Fruit fly (Drosophila melanogaster) whole organism, embryonic: ENCODE results near the gene Vps52.

Source experiments
- Antp ChIP-seq: fragments of 200-800 bp; sonication (Bioruptor generic); optimal IDR thresholded peaks from 3 replicates; lab custom pipeline; 2016; ENCODE audit warnings: missing biosample characterization, missing genetic modification characterization
- Awh ChIP-seq: fragments of 200-800 bp; sonication (Bioruptor generic); IDR thresholded peaks from 2 replicates; pipeline ENCODE4, ENCODE4 v1.3.6; 2022; ENCODE audit warnings: missing biosample characterization, missing genetic modification characterization
- Blimp-1 ChIP-seq: fragments of 200-800 bp; sonication (Bioruptor generic); optimal IDR thresholded peaks from 3 replicates; lab custom pipeline; 2018; ENCODE audit warnings: missing biosample characterization, missing genetic modification characterization, mild to moderate bottlenecking, moderate library complexity, missing genetic modification reagents
- BtbVII ChIP-seq: fragments of 200-800 bp; sonication (Bioruptor generic); optimal IDR thresholded peaks from 3 replicates; lab custom pipeline; 2017; ENCODE audit warnings: missing biosample characterization, mild to moderate bottlenecking, missing genetic modification characterization
- CG17361 ChIP-seq: fragments of 200-800 bp; sonication (Bioruptor generic); IDR thresholded peaks from 3 replicates; pipeline ENCODE4 v1.3.6; 2022; ENCODE audit warnings: missing biosample characterization, missing genetic modification characterization
- CG34224 ChIP-seq: fragments of 200-800 bp; sonication (Bioruptor generic); IDR thresholded peaks from 3 replicates; pipeline ENCODE4 v1.3.6; 2022; ENCODE audit warnings: missing biosample characterization, missing genetic modification characterization; ENCODE audit not compliant: partially characterized antibody
- CG34422 ChIP-seq: fragments of 200-800 bp; sonication (Bioruptor generic); IDR thresholded peaks from 3 replicates; pipeline ENCODE4 v1.3.6; 2022; ENCODE audit warnings: missing biosample characterization, missing genetic modification characterization
- CG4424 ChIP-seq: fragments of 200-800 bp; sonication (Bioruptor generic); optimal IDR thresholded peaks from 3 replicates; lab custom pipeline; 2016; ENCODE audit warnings: missing biosample characterization, missing genetic modification characterization
- CG6791 ChIP-seq: fragments of 200-800 bp; sonication (Bioruptor generic); IDR thresholded peaks from 3 replicates; pipeline ENCODE4 v1.3.6; 2022; ENCODE audit warnings: missing biosample characterization, missing genetic modification characterization; ENCODE audit not compliant: partially characterized antibody
- CG7271 ChIP-seq: fragments of 200-800 bp; sonication (Bioruptor generic); optimal IDR thresholded peaks from 2 replicates; lab custom pipeline; 2018; ENCODE audit warnings: missing biosample characterization, mild to moderate bottlenecking, missing genetic modification characterization, moderate library complexity
- CG9215 ChIP-seq: fragments of 200-800 bp; sonication (Bioruptor generic); IDR thresholded peaks from 2 replicates; pipeline ENCODE4 v1.3.6; 2022; ENCODE audit warnings: missing biosample characterization, missing genetic modification characterization
- Chrac-16 ChIP-seq: fragments of 200-800 bp; sonication (Bioruptor generic); optimal IDR thresholded peaks from 3 replicates; lab custom pipeline; 2016; ENCODE audit warnings: missing biosample characterization, missing genetic modification characterization
- CkIIα-i1 ChIP-seq: fragments of 200-800 bp; sonication (Bioruptor generic); IDR thresholded peaks from 2 replicates; pipeline ENCODE4 v1.3.6; 2022; ENCODE audit warnings: missing biosample characterization, missing genetic modification characterization
- Deaf1 ChIP-seq: fragments of 200-800 bp; optimal IDR thresholded peaks from 3 replicates; lab custom pipeline; 2019; ENCODE audit warnings: missing biosample characterization, mild to moderate bottlenecking, missing genetic modification characterization, moderate library complexity
- Elba2 ChIP-seq: fragments of 200-800 bp; sonication (Bioruptor generic); optimal IDR thresholded peaks from 3 replicates; lab custom pipeline; 2016; ENCODE audit warnings: missing biosample characterization, missing genetic modification characterization
- Ets65A ChIP-seq: fragments of 200-800 bp; sonication (Bioruptor generic); peaks from one replicate; lab custom pipeline; 2016; ENCODE audit warnings: missing biosample characterization, missing genetic modification characterization
- Hey ChIP-seq: fragments of 200-800 bp; sonication (Bioruptor generic); optimal IDR thresholded peaks from 3 replicates; lab custom pipeline; 2018; ENCODE audit warnings: missing biosample characterization, mild to moderate bottlenecking, missing genetic modification characterization
- Oaz ChIP-seq: fragments of 200-800 bp; sonication (Bioruptor generic); IDR thresholded peaks from 2 replicates; pipeline ENCODE4 v1.3.6; 2022; ENCODE audit warnings: missing biosample characterization, missing genetic modification characterization
- Optix ChIP-seq: fragments of 200-800 bp; sonication (Bioruptor generic); IDR thresholded peaks from 3 replicates; pipeline ENCODE4 v1.3.6; 2022; ENCODE audit warnings: missing biosample characterization, missing genetic modification characterization
- Ravus ChIP-seq: fragments of 200-800 bp; sonication (Bioruptor generic); IDR thresholded peaks from 2 replicates; pipeline ENCODE4 v1.3.6; 2022; ENCODE audit warnings: missing biosample characterization, missing genetic modification characterization
- Sox102F ChIP-seq: fragments of 200-800 bp; sonication (Bioruptor generic); optimal IDR thresholded peaks from 2 replicates; lab custom pipeline; 2018; ENCODE audit warnings: missing biosample characterization, mild to moderate bottlenecking, missing genetic modification characterization, moderate library complexity
- Tbp ChIP-seq: fragments of >200 bp; optimal IDR thresholded peaks from 2 replicates; lab custom pipeline; 2018; ENCODE audit warnings: missing biosample characterization, missing genetic modification characterization
- Xrp1 ChIP-seq: fragments of 200-800 bp; sonication (Bioruptor generic); IDR thresholded peaks from 2 replicates; pipeline ENCODE4 v1.3.6; 2022; ENCODE audit warnings: missing biosample characterization, missing genetic modification characterization
- ara ChIP-seq: fragments of 200-800 bp; sonication (Bioruptor generic); IDR thresholded peaks from 2 replicates; pipeline ENCODE4 v1.3.6; 2022; ENCODE audit warnings: missing biosample characterization, missing genetic modification characterization
- bab2 ChIP-seq: fragments of 200-800 bp; sonication (Bioruptor generic); optimal IDR thresholded peaks from 2 replicates; lab custom pipeline; 2016; ENCODE audit warnings: missing biosample characterization, missing genetic modification characterization
- bsh ChIP-seq, 2 experiments: fragments of 200-800 bp; sonication (Bioruptor generic); optimal IDR thresholded peaks; 2 replicates each; lab custom pipeline; 2017 to 2018; ENCODE audit warnings: mild to moderate bottlenecking in 2 of 2, missing biosample characterization in 2 of 2, missing genetic modification characterization in 2 of 2, moderate library complexity in 1 of 2
- chinmo ChIP-seq: fragments of 200-800 bp; sonication (Bioruptor generic); IDR thresholded peaks from 4 replicates; pipeline ENCODE4 v1.3.6; 2022; ENCODE audit warnings: missing biosample characterization, missing genetic modification characterization; ENCODE audit not compliant: partially characterized antibody
- corto ChIP-seq: fragments of 200-800 bp; sonication (Bioruptor generic); optimal IDR thresholded peaks from 2 replicates; lab custom pipeline; 2016; ENCODE audit warnings: missing biosample characterization, mild to moderate bottlenecking, missing genetic modification characterization, moderate library complexity
- dmrt11E ChIP-seq: fragments of 200-800 bp; sonication (Bioruptor generic); optimal IDR thresholded peaks from 3 replicates; lab custom pipeline; 2018; ENCODE audit warnings: missing biosample characterization, mild to moderate bottlenecking, missing genetic modification characterization, moderate library complexity
- fd64A ChIP-seq: fragments of 200-800 bp; sonication (Bioruptor generic); optimal IDR thresholded peaks from 3 replicates; lab custom pipeline; 2018; ENCODE audit warnings: missing biosample characterization, mild to moderate bottlenecking, missing genetic modification characterization
- grau ChIP-seq: fragments of 200-800 bp; optimal IDR thresholded peaks from 3 replicates; lab custom pipeline; 2019; ENCODE audit warnings: missing biosample characterization, mild to moderate bottlenecking, missing genetic modification characterization, moderate library complexity
- klu ChIP-seq: fragments of 200-800 bp; sonication (Bioruptor generic); IDR thresholded peaks from 2 replicates; pipeline ENCODE4 v1.3.6; 2022; ENCODE audit warnings: missing biosample characterization, missing genetic modification characterization
- lbe ChIP-seq: fragments of 200-800 bp; sonication (Bioruptor generic); optimal IDR thresholded peaks from 2 replicates; lab custom pipeline; 2016; ENCODE audit warnings: missing biosample characterization, mild to moderate bottlenecking, missing genetic modification characterization
- lmd ChIP-seq: fragments of 200-800 bp; sonication (Bioruptor generic); IDR thresholded peaks from 2 replicates; pipeline ENCODE4 v1.3.6; 2022; ENCODE audit warnings: missing biosample characterization, missing genetic modification characterization
- nerfin-1 ChIP-seq: fragments of 200-800 bp; sonication (Bioruptor generic); optimal IDR thresholded peaks from 3 replicates; lab custom pipeline; 2019; ENCODE audit warnings: missing biosample characterization, mild to moderate bottlenecking, missing genetic modification characterization, moderate library complexity
- nmo ChIP-seq: fragments of 200-800 bp; sonication (Bioruptor generic); optimal IDR thresholded peaks from 2 replicates; lab custom pipeline; 2018; ENCODE audit warnings: missing biosample characterization, mild to moderate bottlenecking, missing genetic modification characterization, moderate library complexity
- nom ChIP-seq: fragments of 200-800 bp; sonication (Bioruptor generic); optimal IDR thresholded peaks from 2 replicates; lab custom pipeline; 2017; ENCODE audit warnings: missing biosample characterization, missing genetic modification characterization, mild to moderate bottlenecking, moderate library complexity, missing genetic modification reagents
- pb ChIP-seq: fragments of 200-800 bp; sonication (Bioruptor generic); optimal IDR thresholded peaks from 3 replicates; lab custom pipeline; 2016; ENCODE audit warnings: missing biosample characterization, missing genetic modification characterization
- prd ChIP-seq, 3 experiments: fragments of >200 bp in 2 of 3; fragments of 200-800 bp in 1 of 3; sonication (Bioruptor generic) in 1 of 3; optimal IDR thresholded peaks in 2 of 3; IDR thresholded peaks in 1 of 3; 2 replicates in 2 of 3; 3 replicates in 1 of 3; pipeline versions ENCODE4 v1.3.6 to Lab custom; 2017 to 2022; ENCODE audit warnings: missing biosample characterization in 1 of 3, missing genetic modification characterization in 1 of 3
- repo ChIP-seq: fragments of 200-800 bp; sonication (Bioruptor generic); optimal IDR thresholded peaks from 2 replicates; lab custom pipeline; 2016; ENCODE audit warnings: missing biosample characterization, missing genetic modification characterization
- run ChIP-seq: fragments of 200-800 bp; sonication (Bioruptor generic); optimal IDR thresholded peaks from 3 replicates; lab custom pipeline; 2018; ENCODE audit warnings: missing biosample characterization, mild to moderate bottlenecking, missing genetic modification characterization
- sd ChIP-seq: fragments of 200-800 bp; sonication (Bioruptor generic); optimal IDR thresholded peaks from 3 replicates; lab custom pipeline; 2018; ENCODE audit warnings: missing biosample characterization, mild to moderate bottlenecking, missing genetic modification characterization, moderate library complexity
- sim ChIP-seq: fragments of 200-800 bp; sonication (Bioruptor generic); IDR thresholded peaks from 2 replicates; pipeline ENCODE4 v1.3.6; 2022; ENCODE audit warnings: missing biosample characterization, missing genetic modification characterization
- ssp ChIP-seq: fragments of 200-800 bp; sonication (Bioruptor generic); IDR thresholded peaks from 2 replicates; pipeline ENCODE4 v1.3.6; 2022; ENCODE audit warnings: missing biosample characterization, missing genetic modification characterization
- stc ChIP-seq: fragments of 200-800 bp; sonication (Bioruptor generic); IDR thresholded peaks from 2 replicates; pipeline ENCODE4 v1.3.6; 2022; ENCODE audit warnings: missing biosample characterization, missing genetic modification characterization
- stwl ChIP-seq: fragments of 200-800 bp; sonication (Bioruptor generic); optimal IDR thresholded peaks from 3 replicates; lab custom pipeline; 2018; ENCODE audit warnings: missing biosample characterization, mild to moderate bottlenecking, missing genetic modification characterization, moderate library complexity
- wor ChIP-seq: fragments of 200-800 bp; sonication (Bioruptor generic); IDR thresholded peaks from 2 replicates; pipeline ENCODE4 v1.3.6; 2022; ENCODE audit warnings: missing biosample characterization, missing genetic modification characterization
- zfh1 ChIP-seq: fragments of 200-800 bp; sonication (Bioruptor generic); IDR thresholded peaks from 3 replicates; pipeline ENCODE4 v1.3.6; 2022; ENCODE audit warnings: missing biosample characterization, missing genetic modification characterization

The Vps52 gene

dm6 chr2L:5494808-5495356 is 28.8 kb downstream of the Vps52 start (continued):
- TF ChIP-seq Ravus (GFP tag; lab: Robert Waterston, UW) (no peak), Hey (no peak), nerfin-1 (tag; lab: Kevin White, UChicago) (no peak), sim (GFP tag; lab: Robert Waterston, UW) (no peak), CG17361 (GFP tag; lab: Robert Waterston, UW) (0 out of 3 replicates have a peak, but pooled peaks have one; percentile 19), bab2 (no peak), Tbp (GFP tag; lab: Kevin White, UChicago) (no peak), run (no peak), Antp (GFP tag; lab: Kevin White, UChicago) (no peak), Sox102F (GFP tag; lab: Kevin White, UChicago) (peak; percentile 28), CG7271 (tag; lab: Kevin White, UChicago) (no peak), sd (tag; lab: Kevin White, UChicago) (no peak), Oaz (GFP tag; lab: Robert Waterston, UW) (no peak), CG4424 (GFP tag; lab: Kevin White, UChicago) (peak; percentile 14), Elba2 (GFP tag; lab: Kevin White, UChicago) (no peak), grau (no peak), lbe (GFP tag; lab: Kevin White, UChicago) (no peak), stwl (tag; lab: Kevin White, UChicago) (no peak), BtbVII (GFP tag; lab: Kevin White, UChicago) (no peak), prd (optimal IDR thresholded peaks at IDR 0.05; lab: Kevin White, UChicago) (no peak), prd (GFP tag; IDR thresholded peaks at IDR 0.05; lab: Robert Waterston, UW) (peak; percentile 21; the same call in 1 of the 3 replicates), pb (GFP tag; lab: Kevin White, UChicago) (no peak), zfh1 (GFP tag; lab: Robert Waterston, UW) (0 out of 3 replicates have a peak, but pooled peaks have one; percentile 6), CG6791 (GFP tag; lab: Robert Waterston, UW) (no peak), nmo (GFP tag; lab: Kevin White, UChicago) (peak; percentile 10)

DNA sequence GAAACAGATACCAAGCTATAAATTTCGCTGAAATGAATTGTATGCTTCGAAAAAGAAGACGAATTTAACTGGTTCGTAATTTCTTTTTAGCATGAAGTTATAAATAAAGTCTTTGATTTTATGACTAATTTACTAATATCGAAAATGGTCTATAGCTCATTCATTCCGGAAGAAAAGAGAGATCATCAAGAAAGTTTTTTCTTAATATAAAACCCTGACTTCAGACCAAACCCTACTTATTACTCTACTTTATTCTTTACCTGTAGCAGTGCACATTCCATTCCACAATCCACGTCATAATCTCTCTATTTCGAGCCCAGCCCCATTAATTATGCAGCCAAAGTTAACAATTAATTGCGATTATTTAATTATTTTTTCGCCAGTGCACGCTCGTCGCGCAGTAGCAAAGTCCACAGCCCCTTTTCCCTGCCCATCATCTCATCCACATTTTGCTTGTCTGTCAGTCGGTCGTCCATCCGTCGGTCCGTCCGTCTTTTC is 29.7 kb downstream of the Vps52 start:
- TF ChIP-seq bsh (GFP tag; optimal IDR thresholded peaks at IDR 0.05; lab: Kevin White, UChicago) (peak in 1 of 2 experiments; percentile 43), ssp (no peak), repo (GFP tag; lab: Kevin White, UChicago) (no peak), Awh (GFP tag; lab: Robert Waterston, UW) (no peak), Ets65A (GFP tag; lab: Kevin White, UChicago) (peak; percentile 70), chinmo (GFP tag; lab: Robert Waterston, UW) (no peak), CG34224 (GFP tag; lab: Robert Waterston, UW) (no peak), nom (peak; percentile 72)

DNA sequence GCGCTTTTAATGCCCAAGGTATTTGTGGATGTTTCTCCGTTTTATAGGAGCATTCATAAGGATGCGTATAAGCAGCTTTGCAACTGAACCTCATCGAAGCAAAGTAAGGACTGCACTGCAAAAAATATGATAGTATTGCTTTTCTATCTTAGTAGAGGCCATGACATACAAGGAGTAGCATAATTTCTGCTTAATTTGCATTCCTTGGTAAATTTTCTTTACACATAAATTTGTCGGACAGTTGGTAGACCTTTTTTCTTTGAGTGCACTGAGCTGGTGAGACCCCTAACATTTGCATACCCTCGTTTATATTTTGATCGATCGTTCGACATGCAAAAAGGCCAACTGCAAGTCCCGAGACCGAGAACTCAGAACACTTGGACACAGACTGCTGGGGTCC is 30.8 kb downstream of the Vps52 start:
- no peak for TF ChIP-seq stc
- TF ChIP-seq CG34422: no peak
- TF ChIP-seq klu (GFP tag; lab: Robert Waterston, UW): no peak
- peak; percentile 21 for TF ChIP-seq corto (GFP tag; lab: Kevin White, UChicago)
- peak; percentile 18; the same call in 1 of the 2 replicates for TF ChIP-seq ara (GFP tag; lab: Robert Waterston, UW)
- peak; percentile 26; the same call in 1 of the 2 replicates for TF ChIP-seq Xrp1 (GFP tag; lab: Robert Waterston, UW)
- no peak for TF ChIP-seq Deaf1 (tag; lab: Kevin White, UChicago)
- no peak for TF ChIP-seq CG9215
- TF ChIP-seq fd64A (GFP tag; lab: Kevin White, UChicago): no peak
- no peak for TF ChIP-seq Optix (GFP tag; lab: Robert Waterston, UW)
- no peak for TF ChIP-seq Chrac-16
- peak; percentile 3 for TF ChIP-seq dmrt11E (tag; lab: Kevin White, UChicago)
- no peak for TF ChIP-seq lmd (GFP tag; lab: Robert Waterston, UW)
- no peak for TF ChIP-seq Blimp-1
- TF ChIP-seq CkIIα-i1 (GFP tag; lab: Robert Waterston, UW): no peak
- TF ChIP-seq Ets65A (GFP tag; lab: Kevin White, UChicago): peak; percentile 45
- no peak for TF ChIP-seq wor (GFP tag; lab: Robert Waterston, UW)
- no peak for TF ChIP-seq prd (optimal IDR thresholded peaks at IDR 0.05; lab: Kevin White, UChicago)
- peak; percentile 53; the same call in 2 of the 3 replicates for TF ChIP-seq prd (GFP tag; IDR thresholded peaks at IDR 0.05; lab: Robert Waterston, UW)
- TF ChIP-seq lbe (GFP tag; lab: Kevin White, UChicago): peak; percentile 28
